Worm (Caenorhabditis elegans) whole organism, late embryonic: ENCODE measurements around the gene sto-6.

ENCODE experiments used
- K09A11.1 ChIP-seq: sonication (generic microtip); optimal IDR thresholded peaks from 2 replicates; lab custom pipeline; 2017; ENCODE audit warnings: antibody characterized with exemption, mild to moderate bottlenecking, missing genetic modification characterization, missing compliant biosample characterization; ENCODE audit not compliant: insufficient read depth
- ama-1 ChIP-seq: fragments of 150-350 bp; optimal IDR thresholded peaks from 2 replicates; lab custom pipeline; 2014
- ceh-2 ChIP-seq: sonication (generic microtip); optimal IDR thresholded peaks from 2 replicates; lab custom pipeline; 2016; ENCODE audit warnings: missing genotype, missing genetic modification characterization, missing compliant biosample characterization
- ceh-48 ChIP-seq: sonication (generic microtip); optimal IDR thresholded peaks from 2 replicates; lab custom pipeline; 2016; ENCODE audit warnings: missing genetic modification characterization, inconsistent platforms, missing compliant biosample characterization
- che-1 ChIP-seq: sonication (generic microtip); optimal IDR thresholded peaks from 2 replicates; lab custom pipeline; 2016; ENCODE audit warnings: mild to moderate bottlenecking, missing genetic modification characterization, missing compliant biosample characterization
- hlh-13 ChIP-seq: fragments of 200-800 bp; sonication (Bioruptor generic); optimal IDR thresholded peaks from 2 replicates; lab custom pipeline; 2018; ENCODE audit warnings: mild to moderate bottlenecking, missing genetic modification characterization, missing compliant biosample characterization
- hlh-15 ChIP-seq: sonication (generic microtip); optimal IDR thresholded peaks from 2 replicates; lab custom pipeline; 2016; ENCODE audit warnings: missing genetic modification characterization, missing compliant biosample characterization
- lin-11 ChIP-seq: fragments of 200-800 bp; sonication (Bioruptor generic); optimal IDR thresholded peaks from 2 replicates; lab custom pipeline; 2018; ENCODE audit warnings: mild to moderate bottlenecking, missing genetic modification characterization, missing compliant biosample characterization
- mec-3 ChIP-seq: sonication (generic microtip); optimal IDR thresholded peaks from 2 replicates; lab custom pipeline; 2016; ENCODE audit warnings: borderline replicate concordance, missing genetic modification characterization, missing compliant biosample characterization
- nhr-11 ChIP-seq: fragments of 150-350 bp; optimal IDR thresholded peaks from 2 replicates; lab custom pipeline; 2014; ENCODE audit warnings: missing biosample characterization, missing genetic modification characterization
- pax-1 ChIP-seq: fragments of 150-350 bp; optimal IDR thresholded peaks from 2 replicates; lab custom pipeline; 2014; ENCODE audit warnings: missing biosample characterization, missing genetic modification characterization
- rnt-1 ChIP-seq: sonication (generic microtip); optimal IDR thresholded peaks from 2 replicates; lab custom pipeline; 2016; ENCODE audit warnings: missing genetic modification characterization, missing compliant biosample characterization
- sox-2 ChIP-seq: fragments of 200-800 bp; sonication (Bioruptor generic); IDR thresholded peaks from 2 replicates; pipeline ENCODE4 v1.3.6; 2022; ENCODE audit warnings: missing genetic modification reagents, missing genetic modification characterization, missing compliant biosample characterization
- tbx-2 ChIP-seq: sonication (generic microtip); optimal IDR thresholded peaks from 2 replicates; lab custom pipeline; 2016; ENCODE audit warnings: missing genetic modification characterization, missing compliant biosample characterization

ce11 chrX:11617387-11617786 lies 14.8 kb upstream of the sto-6 start, which contains the start of gene F52D10.4:
- TF ChIP-seq sox-2 (GFP tag; lab: Robert Waterston, UW) (no peak), pax-1 (tag; lab: Kevin White, UChicago) (no peak), nhr-11 (no peak), mec-3 (no peak), K09A11.1 (tag; lab: Kevin White, UChicago) (no peak), ceh-2 (tag; lab: Kevin White, UChicago) (no peak), hlh-13 (no peak), lin-11 (no peak), hlh-15 (tag; lab: Kevin White, UChicago) (no peak), rnt-1 (no peak), che-1 (tag; lab: Kevin White, UChicago) (no peak), ceh-48 (tag; lab: Kevin White, UChicago) (no peak), tbx-2 (tag; lab: Kevin White, UChicago) (no peak), ama-1 (lab: Kevin White, UChicago) (no peak)
